Fruit fly (Drosophila melanogaster): ENCODE results near the gene CG15824.

CG15824 gene

DNA sequence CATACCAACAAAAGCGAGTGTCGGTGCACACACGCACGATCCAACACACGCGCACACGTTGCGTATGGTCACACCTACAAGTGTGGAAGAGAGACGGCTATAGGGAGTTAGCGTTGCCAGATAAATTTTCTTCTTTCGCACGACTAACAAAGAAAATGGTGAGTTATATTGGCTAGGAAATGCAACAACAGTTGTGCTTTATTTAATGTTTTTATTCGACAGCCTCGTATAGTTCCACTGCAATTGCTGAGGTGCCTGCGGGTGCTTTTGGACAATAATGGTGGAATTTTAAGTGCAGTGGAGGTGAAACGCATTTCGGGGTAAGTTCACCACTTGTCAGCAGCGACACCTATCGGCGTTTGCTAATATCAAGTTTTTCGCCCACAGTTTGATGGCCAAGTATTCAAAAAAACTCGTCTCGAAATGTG lies 13.5 kb downstream of the CG15824 start (continued):
- TF ChIP-seq dl (GFP tag; optimal IDR thresholded peaks at IDR 0.05; ENCODE audit: insufficient read depth in 1 of 2, partially characterized antibody in 2 of 2) (no peak), CG9705 (GFP tag; optimal IDR thresholded peaks at IDR 0.05) (no peak), usp (GFP tag; optimal IDR thresholded peaks at IDR 0.05) (no peak), tai (GFP tag; optimal IDR thresholded peaks at IDR 0.05) (no peak), Hnf4 (GFP tag; optimal IDR thresholded peaks at IDR 0.05) (no peak), Sp1 (GFP tag; optimal IDR thresholded peaks at IDR 0.05) (no peak)

DNA sequence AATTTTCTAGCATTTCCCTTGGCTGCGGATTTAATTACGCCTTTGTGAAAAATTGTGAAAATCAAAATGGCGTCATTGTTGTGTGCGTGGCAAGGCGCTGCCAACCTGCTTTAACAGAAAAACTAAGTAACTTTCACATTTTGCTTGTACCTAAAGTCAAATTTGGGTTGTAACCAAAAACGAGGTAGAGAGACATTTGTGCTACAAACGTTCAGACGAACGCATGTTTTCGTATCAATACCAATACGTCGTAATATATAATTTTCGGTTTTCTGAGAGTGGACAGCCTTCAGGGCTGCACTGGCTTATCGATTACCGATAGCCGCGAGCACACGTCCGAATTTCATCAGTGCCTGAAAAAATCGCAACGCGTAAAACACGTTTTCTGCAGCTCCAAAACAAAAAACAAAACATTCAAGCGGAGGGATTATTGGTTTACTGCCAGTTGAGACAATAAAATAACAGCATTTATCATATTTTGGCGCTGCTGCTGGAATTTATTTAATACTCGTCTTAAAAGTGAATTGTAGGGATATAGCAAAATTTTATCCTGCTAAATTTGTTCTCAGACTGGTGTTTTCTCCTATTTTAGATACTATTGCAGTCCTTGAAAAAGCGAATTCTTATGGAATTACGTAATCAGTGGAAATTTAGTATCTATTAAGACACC lies 14.1 kb downstream of the CG15824 start:
- TF ChIP-seq Myc (optimal IDR thresholded peaks at IDR 0.05) (peak; percentile 8), dl (GFP tag; optimal IDR thresholded peaks at IDR 0.05; ENCODE audit: insufficient read depth in 1 of 2, partially characterized antibody in 2 of 2) (no peak), Vsx2 (GFP tag; optimal IDR thresholded peaks at IDR 0.05; ENCODE audit: partially characterized antibody) (no peak), Hr78 (GFP tag; optimal IDR thresholded peaks at IDR 0.05) (no peak), Dif (GFP tag; optimal IDR thresholded peaks at IDR 0.05; ENCODE audit: partially characterized antibody) (peak; percentile 58), Sp1 (GFP tag; optimal IDR thresholded peaks at IDR 0.05) (peak; percentile 55), Jra (GFP tag; optimal IDR thresholded peaks at IDR 0.05) (no peak), fru (GFP tag; optimal IDR thresholded peaks at IDR 0.05) (peak; percentile 61), rgr (GFP tag; optimal IDR thresholded peaks at IDR 0.05) (peak; percentile 79), psq (GFP tag; optimal IDR thresholded peaks at IDR 0.05) (peak; percentile 66), N (GFP tag; optimal IDR thresholded peaks at IDR 0.05) (no peak), foxo (GFP tag; optimal IDR thresholded peaks at IDR 0.05) (peak in 1 of 2 experiments; percentile 74), h (GFP tag; optimal IDR thresholded peaks at IDR 0.05) (peak; percentile 77), tai (GFP tag; optimal IDR thresholded peaks at IDR 0.05) (no peak), brk (GFP tag; optimal IDR thresholded peaks at IDR 0.05) (no peak), jim (GFP tag; optimal IDR thresholded peaks at IDR 0.05) (no peak), HLH106 (tag; optimal IDR thresholded peaks at IDR 0.05) (peak; percentile 71), GATAd (GFP tag; optimal IDR thresholded peaks at IDR 0.05) (peak; percentile 23), CrebA (GFP tag; optimal IDR thresholded peaks at IDR 0.05; ENCODE audit: borderline replicate concordance) (peak; percentile 95), CG32264 (GFP tag; optimal IDR thresholded peaks at IDR 0.05) (peak; percentile 7), Rel (GFP tag; optimal IDR thresholded peaks at IDR 0.05) (no peak), Rel (tag; optimal IDR thresholded peaks at IDR 0.05) (peak; percentile 18), woc (GFP tag; optimal IDR thresholded peaks at IDR 0.05) (peak; percentile 69), usp (GFP tag; optimal IDR thresholded peaks at IDR 0.05) (no peak), Hr83 (GFP tag; optimal IDR thresholded peaks at IDR 0.05; ENCODE audit: poor library complexity, severe bottlenecking) (peak; percentile 73), ey (GFP tag; optimal IDR thresholded peaks at IDR 0.05) (peak; percentile 73), br (GFP tag; optimal IDR thresholded peaks at IDR 0.05) (peak; percentile 64), Mio (GFP tag; optimal IDR thresholded peaks at IDR 0.05) (peak; percentile 54), CG9705 (GFP tag; optimal IDR thresholded peaks at IDR 0.05) (peak; percentile 28), Hnf4 (GFP tag; optimal IDR thresholded peaks at IDR 0.05) (peak; percentile 63), dmrt93B (GFP tag; optimal IDR thresholded peaks at IDR 0.05) (peak; percentile 38), OdsH (GFP tag; optimal IDR thresholded peaks at IDR 0.05) (peak; percentile 40), Abd-B (GFP tag; optimal IDR thresholded peaks at IDR 0.05) (no peak), sv (GFP tag; optimal IDR thresholded peaks at IDR 0.05) (peak; percentile 49), Dfd (GFP tag; optimal IDR thresholded peaks at IDR 0.05) (no peak), pan (optimal IDR thresholded peaks at IDR 0.05) (no peak)

DNA sequence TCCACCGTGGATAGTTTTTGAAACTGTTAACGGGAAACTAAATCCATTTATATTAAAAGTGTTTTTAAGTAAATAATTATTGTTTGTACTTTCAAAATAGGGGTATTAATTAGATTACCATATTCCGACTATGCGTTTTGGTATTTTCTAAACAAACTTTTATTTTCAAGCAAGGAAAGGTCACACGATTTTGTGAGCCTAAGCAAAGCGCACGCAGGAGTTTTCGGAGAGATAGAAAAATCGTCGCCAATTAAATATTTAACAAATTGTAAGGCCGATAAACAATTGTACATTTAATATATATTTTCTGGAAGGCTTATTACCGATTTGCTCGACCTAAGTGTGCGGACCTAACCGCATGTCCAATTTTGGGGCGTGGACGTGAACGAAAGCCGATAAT lies 14.7 kb downstream of the CG15824 start, which contains the start of gene PNUTS:
TSS of gene PNUTS (plus strand) at position 181 of the 400 bp plus-strand sequence.
- peak; percentile 44 for TF ChIP-seq Dif (GFP tag; optimal IDR thresholded peaks at IDR 0.05; ENCODE audit: partially characterized antibody)
- TF ChIP-seq Vsx2 (GFP tag; optimal IDR thresholded peaks at IDR 0.05; ENCODE audit: partially characterized antibody) = peak; percentile 39
- no peak for TF ChIP-seq br (GFP tag; optimal IDR thresholded peaks at IDR 0.05)
- TF ChIP-seq h (GFP tag; optimal IDR thresholded peaks at IDR 0.05) = no peak
- TF ChIP-seq rgr (GFP tag; optimal IDR thresholded peaks at IDR 0.05) = no peak
- peak in 1 of 2 experiments; percentile 24 for TF ChIP-seq dl (GFP tag; optimal IDR thresholded peaks at IDR 0.05; ENCODE audit: insufficient read depth in 1 of 2, partially characterized antibody in 2 of 2)

All from whole organism, wandering third instar larva.